Worm (Caenorhabditis elegans) whole organism, L1 larva: ENCODE results near the gene Y14H12B.2.

Source experiments
- aha-1 ChIP-seq: fragments of 150-350 bp; optimal IDR thresholded peaks from 2 replicates; lab custom pipeline; 2014; ENCODE audit warnings: missing biosample characterization, missing genetic modification characterization
- lin-39 ChIP-seq: fragments of 150-350 bp; optimal IDR thresholded peaks from 2 replicates; lab custom pipeline; 2014; ENCODE audit warnings: missing biosample characterization, missing genetic modification reagents, missing genetic modification characterization
- pqm-1 ChIP-seq: sonication (generic microtip); optimal IDR thresholded peaks from 3 replicates; lab custom pipeline; 2017; ENCODE audit warnings: missing biosample characterization, missing genetic modification characterization
- zag-1 ChIP-seq: fragments of 150-350 bp; optimal IDR thresholded peaks from 2 replicates; lab custom pipeline; 2014; ENCODE audit warnings: missing biosample characterization, missing genetic modification characterization
- zip-4 ChIP-seq: fragments of 200-800 bp; sonication (Bioruptor generic); optimal IDR thresholded peaks from 2 replicates; lab custom pipeline; 2018; ENCODE audit warnings: mild to moderate bottlenecking, missing genetic modification characterization, moderate library complexity, missing compliant biosample characterization

DNA sequence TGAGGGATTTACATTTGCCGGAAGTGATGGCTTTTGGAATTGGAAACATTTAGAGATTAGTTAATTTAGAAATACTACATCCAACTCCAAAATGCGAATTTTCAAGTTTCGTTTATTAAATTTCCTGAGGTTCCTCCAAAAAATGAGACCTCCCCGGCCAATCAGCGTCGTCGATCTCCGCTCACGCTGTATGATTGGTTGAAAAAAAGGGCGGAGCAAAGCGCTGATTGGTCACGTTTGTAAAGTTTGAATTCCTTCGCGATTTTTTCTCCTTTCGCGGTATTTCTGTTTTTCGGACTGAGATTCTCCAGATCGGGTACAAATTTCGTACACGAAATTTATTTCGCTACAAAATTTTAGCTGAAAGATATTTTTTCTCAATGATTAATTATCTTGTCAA lies 13.9 kb upstream of the Y14H12B.2 start:
- no peak for TF ChIP-seq aha-1 (tag; lab: Kevin White, UChicago)
- TF ChIP-seq lin-39 (tag; lab: Kevin White, UChicago) = no peak
- no peak for TF ChIP-seq pqm-1 (tag; lab: Kevin White, UChicago)
- no peak for TF ChIP-seq zip-4
- no peak for TF ChIP-seq zag-1
